Worm (Caenorhabditis elegans) whole organism, L3 larva: ENCODE results near the gene rpc-25.

ENCODE experiments used
- R02D3.7 ChIP-seq: fragments of 150-350 bp; optimal IDR thresholded peaks from 2 replicates; lab custom pipeline; 2014; ENCODE audit warnings: missing biosample characterization, missing genetic modification characterization
- egl-27 ChIP-seq: sonication (generic microtip); optimal IDR thresholded peaks from 4 replicates; lab custom pipeline; 2017; ENCODE audit warnings: missing biosample characterization, missing genetic modification reagents, missing genetic modification characterization
- lin-15B ChIP-seq: fragments of 150-350 bp; optimal IDR thresholded peaks from 2 replicates; lab custom pipeline; 2014; ENCODE audit warnings: missing biosample characterization, missing genetic modification characterization
- skn-1 ChIP-seq: fragments of 150-350 bp; optimal IDR thresholded peaks from 2 replicates; lab custom pipeline; 2014; ENCODE audit warnings: missing biosample characterization, missing genetic modification characterization

DNA sequence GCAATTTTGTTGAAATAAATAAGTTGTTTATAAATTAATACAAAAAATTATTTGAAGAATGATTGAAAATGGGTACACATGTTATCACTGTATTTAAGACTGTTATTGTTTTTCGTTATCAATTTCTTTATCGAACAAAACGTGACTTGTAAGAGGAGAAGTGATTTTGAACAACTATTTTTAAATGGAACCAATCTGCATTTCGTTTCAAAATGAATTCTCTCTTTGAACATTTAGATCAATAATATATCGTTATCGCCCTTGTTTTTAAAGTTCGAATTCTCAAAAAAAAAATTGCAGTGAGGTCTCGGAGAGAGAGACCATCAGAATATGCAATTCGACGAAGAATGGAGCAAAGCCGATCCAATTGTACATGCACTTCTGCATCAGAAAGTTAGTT is 27.2 kb downstream of the rpc-25 start, which contains the start of gene cul-5:
- TF ChIP-seq lin-15B: no peak
- TF ChIP-seq egl-27 (tag; lab: Kevin White, UChicago): no peak
- TF ChIP-seq skn-1 (tag; lab: Kevin White, UChicago): no peak
- no peak for TF ChIP-seq R02D3.7
